Fruit fly (Drosophila melanogaster): Measurements from ENCODE around the gene Lgr4.

Lgr4 gene

dm6 chrX:13210429-13210828 is 21.5 kb upstream of the Lgr4 start (continued):
- TF ChIP-seq CG17359 (tag; optimal IDR thresholded peaks at IDR 0.05) (no peak), gsb-n (tag; optimal IDR thresholded peaks at IDR 0.05) (no peak), Elba2 (GFP tag; optimal IDR thresholded peaks at IDR 0.05) (no peak)

dm6 chrX:13209410-13209809 is 20.4 kb upstream of the Lgr4 start:
- TF ChIP-seq eyg (GFP tag; optimal IDR thresholded peaks at IDR 0.05), result no peak
- no peak for TF ChIP-seq CG4820 (GFP tag; optimal IDR thresholded peaks at IDR 0.05)
- no peak for TF ChIP-seq tx (GFP tag; optimal IDR thresholded peaks at IDR 0.05)
- TF ChIP-seq sqz (GFP tag; optimal IDR thresholded peaks at IDR 0.05), result peak; percentile 47
- TF ChIP-seq scrt (GFP tag; optimal IDR thresholded peaks at IDR 0.05), result peak; percentile 26
- peak; percentile 15 for TF ChIP-seq ewg (GFP tag; optimal IDR thresholded peaks at IDR 0.05)
- TF ChIP-seq NfI (GFP tag; optimal IDR thresholded peaks at IDR 0.05), result no peak
- peak; percentile 76 for TF ChIP-seq nom (GFP tag; optimal IDR thresholded peaks at IDR 0.05)
- no peak for TF ChIP-seq Spps (tag; optimal IDR thresholded peaks at IDR 0.05)
- no peak for TF ChIP-seq Sin3A (optimal IDR thresholded peaks at IDR 0.05)
- no peak for TF ChIP-seq CG6654 (GFP tag; optimal IDR thresholded peaks at IDR 0.05)

dm6 chrX:13208554-13208953 is 19.6 kb upstream of the Lgr4 start:
- TF ChIP-seq CG1832 (GFP tag; optimal IDR thresholded peaks at IDR 0.05) (peak; percentile 33), CG3838 (GFP tag; optimal IDR thresholded peaks at IDR 0.05) (no peak), Eip74EF (GFP tag; optimal IDR thresholded peaks at IDR 0.05) (no peak), z (GFP tag; IDR thresholded peaks at IDR 0.05) (no peak), chinmo (GFP tag; IDR thresholded peaks at IDR 0.05; ENCODE audit: partially characterized antibody) (0 out of 4 replicates have a peak, but pooled peaks have one; percentile 50), Dad (GFP tag; optimal IDR thresholded peaks at IDR 0.05) (no peak), zen (tag; optimal IDR thresholded peaks at IDR 0.05) (no peak), CG34224 (GFP tag; IDR thresholded peaks at IDR 0.05; ENCODE audit: partially characterized antibody) (no peak), Antp (GFP tag; optimal IDR thresholded peaks at IDR 0.05) (no peak), CG2875 (GFP tag; optimal IDR thresholded peaks at IDR 0.05) (no peak), CG9215 (GFP tag; IDR thresholded peaks at IDR 0.05) (no peak), CG4328 (GFP tag; optimal IDR thresholded peaks at IDR 0.05) (no peak), Chrac-16 (GFP tag; optimal IDR thresholded peaks at IDR 0.05) (no peak), bigmax (GFP tag; optimal IDR thresholded peaks at IDR 0.05) (no peak), Dbx (GFP tag; IDR thresholded peaks at IDR 0.05) (0 out of 3 replicates have a peak, but pooled peaks have one; percentile 12), CG1024 (GFP tag; IDR thresholded peaks at IDR 0.05) (no peak), CG6813 (GFP tag; optimal IDR thresholded peaks at IDR 0.05) (no peak), dm (GFP tag; optimal IDR thresholded peaks at IDR 0.05) (no peak), pum (GFP tag; optimal IDR thresholded peaks at IDR 0.05) (no peak), CG13894 (tag; optimal IDR thresholded peaks at IDR 0.05) (peak; percentile 5), CG15073 (GFP tag; optimal IDR thresholded peaks at IDR 0.05) (no peak), CoRest (tag; optimal IDR thresholded peaks at IDR 0.05) (no peak), abd-A (tag; optimal IDR thresholded peaks at IDR 0.05) (peak; percentile 68), crol (GFP tag; IDR thresholded peaks at IDR 0.05) (peak; percentile 90), Hr39 (optimal IDR thresholded peaks at IDR 0.05) (peak; percentile 50), CG15269 (tag; optimal IDR thresholded peaks at IDR 0.05) (no peak), ewg (GFP tag; optimal IDR thresholded peaks at IDR 0.05) (peak; percentile 54), CG5953 (GFP tag; IDR thresholded peaks at IDR 0.05) (peak; percentile 13; the same call in 1 of the 2 replicates), Hmx (GFP tag; optimal IDR thresholded peaks at IDR 0.05) (no peak), tx (GFP tag; optimal IDR thresholded peaks at IDR 0.05) (no peak), CG3726 (GFP tag; IDR thresholded peaks at IDR 0.05) (no peak), CG13123 (GFP tag; optimal IDR thresholded peaks at IDR 0.05) (no peak), corto (GFP tag; optimal IDR thresholded peaks at IDR 0.05) (no peak), crc (GFP tag; optimal IDR thresholded peaks at IDR 0.05) (no peak), ro (GFP tag; IDR thresholded peaks at IDR 0.05) (no peak), zf30C (GFP tag; optimal IDR thresholded peaks at IDR 0.05) (no peak), az2 (GFP tag; optimal IDR thresholded peaks at IDR 0.05) (no peak)

Data from whole organism, embryonic.